Worm (Caenorhabditis elegans): ENCODE results near the gene ZK1073.1.

- TF ChIP-seq skn-1 (tag; optimal IDR thresholded peaks at IDR 0.05) (no peak), egl-5 (tag; optimal IDR thresholded peaks at IDR 0.05) (no peak), nhr-76 (tag; optimal IDR thresholded peaks at IDR 0.05) (no peak), jun-1 (tag; optimal IDR thresholded peaks at IDR 0.05) (no peak), pqm-1 (tag; optimal IDR thresholded peaks at IDR 0.05) (no peak), tbx-2 (tag; optimal IDR thresholded peaks at IDR 0.05) (no peak), elt-2 (tag; optimal IDR thresholded peaks at IDR 0.05) (peak; percentile 41), ama-1 (optimal IDR thresholded peaks at IDR 0.05) (no peak), elt-1 (tag; optimal IDR thresholded peaks at IDR 0.05) (no peak), ZK546.5 (tag; optimal IDR thresholded peaks at IDR 0.05) (no peak), ceh-82 (tag; optimal IDR thresholded peaks at IDR 0.05) (no peak)
These were observed 25.1 kb upstream of the ZK1073.1 start for ce11 chrX:16153744-16154143.

Measured in whole organism, L3 larva.